Fruit fly (Drosophila melanogaster): ENCODE measurements around the gene CG18810.

DNA sequence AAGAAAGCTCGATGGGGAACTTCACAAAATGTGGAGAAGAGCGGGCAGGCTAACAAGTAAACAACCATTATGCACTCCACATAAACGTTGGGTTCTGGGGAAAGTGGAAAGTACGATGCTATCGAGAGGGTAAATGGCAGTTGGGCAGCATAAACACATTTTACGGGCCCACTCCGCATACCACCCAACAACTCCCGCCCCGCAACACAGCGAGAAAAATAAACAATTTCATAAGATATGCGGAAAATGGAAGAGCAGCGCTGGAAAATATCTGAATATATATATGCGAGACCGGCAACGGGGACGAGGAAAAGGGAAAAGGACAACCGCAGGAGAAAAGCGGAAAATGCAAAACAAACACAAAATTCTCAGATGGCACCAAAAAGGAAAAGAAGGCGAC is 47.4 kb upstream of the CG18810 start:
- no peak for TF ChIP-seq pan (optimal IDR thresholded peaks at IDR 0.05)
- no peak for TF ChIP-seq EcR (GFP tag; optimal IDR thresholded peaks at IDR 0.05)
- no peak for TF ChIP-seq usp (GFP tag; optimal IDR thresholded peaks at IDR 0.05)
- TF ChIP-seq Dll (optimal IDR thresholded peaks at IDR 0.05): no peak
- TF ChIP-seq CG8478 (optimal IDR thresholded peaks at IDR 0.05): no peak
- TF ChIP-seq psq (optimal IDR thresholded peaks at IDR 0.05): no peak
